Worm (Caenorhabditis elegans) whole organism, young adult: ENCODE measurements around the gene K03H1.7.

Source experiments
- B0261.1 ChIP-seq: sonication (generic microtip); optimal IDR thresholded peaks from 2 replicates; lab custom pipeline; 2016; ENCODE audit warnings: mild to moderate bottlenecking, missing genetic modification characterization, moderate library complexity, missing compliant biosample characterization
- F10E7.11 ChIP-seq: sonication (generic microtip); optimal IDR thresholded peaks from 2 replicates; lab custom pipeline; 2017; ENCODE audit warnings: mild to moderate bottlenecking, missing genetic modification characterization, moderate library complexity, missing compliant biosample characterization
- F22D6.2 ChIP-seq: sonication (generic microtip); optimal IDR thresholded peaks from 2 replicates; lab custom pipeline; 2016; ENCODE audit warnings: mild to moderate bottlenecking, missing genetic modification characterization, missing compliant biosample characterization
- F57C9.4 ChIP-seq: sonication (generic microtip); optimal IDR thresholded peaks from 2 replicates; lab custom pipeline; 2017; ENCODE audit warnings: mild to moderate bottlenecking, missing genetic modification characterization, missing compliant biosample characterization
- T26A5.8 ChIP-seq: sonication (generic microtip); optimal IDR thresholded peaks from 2 replicates; lab custom pipeline; 2016; ENCODE audit warnings: missing genetic modification characterization, missing compliant biosample characterization
- Y56A3A.18 ChIP-seq: fragments of 200-800 bp; sonication (Bioruptor generic); IDR thresholded peaks from 2 replicates; pipeline ENCODE4 v1.3.6; 2022; ENCODE audit warnings: missing genetic modification reagents, missing genetic modification characterization, missing compliant biosample characterization
- Y79H2A.3 ChIP-seq: fragments of 200-800 bp; sonication (Bioruptor generic); conservative IDR thresholded peaks from 2 replicates; pipeline ENCODE4 v1.3.6; 2022; ENCODE audit warnings: missing genetic modification reagents, missing genetic modification characterization, missing compliant biosample characterization
- aptf-2 ChIP-seq: fragments of 200-800 bp; sonication (Bioruptor generic); conservative IDR thresholded peaks from 2 replicates; pipeline ENCODE4 v1.3.6; 2022; ENCODE audit warnings: missing genetic modification reagents, missing genetic modification characterization, missing compliant biosample characterization
- atf-7 ChIP-seq: sonication (generic microtip); optimal IDR thresholded peaks from 2 replicates; lab custom pipeline; 2017; ENCODE audit warnings: mild to moderate bottlenecking, missing genetic modification characterization, missing compliant biosample characterization
- attf-5 ChIP-seq: fragments of 200-800 bp; sonication (Bioruptor generic); optimal IDR thresholded peaks from 2 replicates; lab custom pipeline; 2018; ENCODE audit warnings: mild to moderate bottlenecking, missing genetic modification characterization, missing compliant biosample characterization
- attf-6 ChIP-seq: fragments of 200-800 bp; sonication (Bioruptor generic); IDR thresholded peaks from 2 replicates; pipeline ENCODE4 v1.3.6; 2022; ENCODE audit warnings: missing genetic modification reagents, missing genetic modification characterization, missing compliant biosample characterization
- bed-2 ChIP-seq: fragments of 200-800 bp; sonication (Bioruptor generic); IDR thresholded peaks from 2 replicates; pipeline ENCODE4 v1.3.6; 2022; ENCODE audit warnings: missing genetic modification reagents, missing genetic modification characterization, missing compliant biosample characterization
- cebp-1 ChIP-seq, 2 experiments: fragments of 200-800 bp in 1 of 2; sonication (Bioruptor generic) in 1 of 2; sonication (generic microtip) in 1 of 2; IDR thresholded peaks in 1 of 2; optimal IDR thresholded peaks in 1 of 2; 2 replicates each; pipeline versions ENCODE4 v1.3.6 to Lab custom; 2017 to 2022; ENCODE audit warnings: missing compliant biosample characterization in 2 of 2, missing genetic modification characterization in 2 of 2, mild to moderate bottlenecking in 1 of 2, missing genetic modification reagents in 1 of 2, moderate library complexity in 1 of 2
- cebp-2 ChIP-seq: fragments of 200-800 bp; sonication (Bioruptor generic); IDR thresholded peaks from 2 replicates; pipeline ENCODE4 v1.3.6; 2022; ENCODE audit warnings: missing genetic modification characterization, missing compliant biosample characterization
- ceh-91 ChIP-seq: fragments of 200-800 bp; sonication (Bioruptor generic); IDR thresholded peaks from 2 replicates; pipeline ENCODE4 v1.3.6; 2022; ENCODE audit warnings: missing genetic modification reagents, missing genetic modification characterization, missing compliant biosample characterization
- die-1 ChIP-seq: sonication (generic microtip); optimal IDR thresholded peaks from 2 replicates; lab custom pipeline; 2016; ENCODE audit warnings: missing genotype, mild to moderate bottlenecking, missing genetic modification characterization, missing compliant biosample characterization
- dpff-1 ChIP-seq: sonication (generic microtip); optimal IDR thresholded peaks from 2 replicates; lab custom pipeline; 2017; ENCODE audit warnings: mild to moderate bottlenecking, missing genetic modification characterization, missing compliant biosample characterization
- dpl-1 ChIP-seq: fragments of 150-350 bp; optimal IDR thresholded peaks from 2 replicates; lab custom pipeline; 2014; ENCODE audit warnings: missing biosample characterization, missing genetic modification reagents, missing genetic modification characterization
- egl-18 ChIP-seq: fragments of 200-800 bp; sonication (Bioruptor generic); IDR thresholded peaks from 2 replicates; pipeline ENCODE4 v1.3.6; 2022; ENCODE audit warnings: missing genetic modification reagents, missing genetic modification characterization, missing compliant biosample characterization
- egrh-3 ChIP-seq: fragments of 200-800 bp; sonication (Bioruptor generic); IDR thresholded peaks from 2 replicates; pipeline ENCODE4 v1.3.6; 2022; ENCODE audit warnings: missing genetic modification reagents, missing genetic modification characterization, missing compliant biosample characterization
- ets-4 ChIP-seq: fragments of 200-800 bp; sonication (Bioruptor generic); optimal IDR thresholded peaks from 2 replicates; lab custom pipeline; 2018; ENCODE audit warnings: mild to moderate bottlenecking, missing genetic modification characterization, missing compliant biosample characterization
- hmg-1.2 ChIP-seq: fragments of 200-800 bp; sonication (Bioruptor generic); IDR thresholded peaks from 2 replicates; pipeline ENCODE4 v1.3.6; 2022; ENCODE audit warnings: missing genetic modification reagents, missing genetic modification characterization, missing compliant biosample characterization
- let-526 ChIP-seq: fragments of 200-800 bp; sonication (Bioruptor generic); IDR thresholded peaks from 2 replicates; pipeline ENCODE4 v1.3.6; 2022; ENCODE audit warnings: missing genetic modification reagents, missing genetic modification characterization, missing compliant biosample characterization
- let-607 ChIP-seq, 2 experiments: fragments of 200-800 bp in 1 of 2; sonication (Bioruptor generic) in 1 of 2; sonication (generic microtip) in 1 of 2; optimal IDR thresholded peaks; 2 replicates each; lab custom pipeline; 2016 to 2018; ENCODE audit warnings: mild to moderate bottlenecking in 2 of 2, missing compliant biosample characterization in 2 of 2, missing genetic modification characterization in 2 of 2, moderate library complexity in 2 of 2, missing genotype in 1 of 2
- lin-35 ChIP-seq, 3 experiments: fragments of 150-350 bp in 2 of 3; sonication (generic microtip) in 1 of 3; optimal IDR thresholded peaks; 2 replicates each; lab custom pipeline; 2014 to 2018; ENCODE audit warnings: missing biosample characterization in 3 of 3, missing genetic modification characterization in 3 of 3, missing genetic modification reagents in 3 of 3
- lsy-27 ChIP-seq: sonication (generic microtip); optimal IDR thresholded peaks from 2 replicates; lab custom pipeline; 2017; ENCODE audit warnings: missing genetic modification characterization, mild to moderate bottlenecking, missing compliant biosample characterization, antibody characterized with exemption, missing genotype, borderline replicate concordance; ENCODE audit not compliant: insufficient read depth
- mcd-1 ChIP-seq: fragments of 200-800 bp; sonication (Bioruptor generic); IDR thresholded peaks from 2 replicates; pipeline ENCODE4 v1.3.6; 2022; ENCODE audit warnings: missing genetic modification reagents, missing genetic modification characterization, missing compliant biosample characterization
- nfyb-1 ChIP-seq: fragments of 200-800 bp; sonication (Bioruptor generic); IDR thresholded peaks from 2 replicates; pipeline ENCODE4 v1.3.6; 2022; ENCODE audit warnings: missing genetic modification reagents, missing genetic modification characterization, missing compliant biosample characterization
- nhr-80 ChIP-seq: sonication (generic microtip); optimal IDR thresholded peaks from 2 replicates; lab custom pipeline; 2016; ENCODE audit warnings: missing genetic modification characterization, missing compliant biosample characterization
- nhr-90 ChIP-seq: sonication (generic microtip); optimal IDR thresholded peaks from 2 replicates; lab custom pipeline; 2016; ENCODE audit warnings: missing genotype, mild to moderate bottlenecking, missing genetic modification characterization, missing compliant biosample characterization
- pbrm-1 ChIP-seq: fragments of 200-800 bp; sonication (Bioruptor generic); IDR thresholded peaks from 2 replicates; pipeline ENCODE4 v1.3.6; 2022; ENCODE audit warnings: missing genetic modification reagents, missing genetic modification characterization, missing compliant biosample characterization
- repo-1 ChIP-seq: sonication (generic microtip); optimal IDR thresholded peaks from 2 replicates; lab custom pipeline; 2017; ENCODE audit warnings: mild to moderate bottlenecking, missing genetic modification characterization, missing compliant biosample characterization
- rpc-1 ChIP-seq, 2 experiments: fragments of 150-350 bp in 1 of 2; sonication (generic microtip) in 1 of 2; optimal IDR thresholded peaks; 2 replicates each; lab custom pipeline; 2014 to 2018; ENCODE audit warnings: missing biosample characterization in 1 of 2, missing genetic modification characterization in 1 of 2, missing genetic modification reagents in 1 of 2, missing genotype in 1 of 2
- sea-2 ChIP-seq: fragments of 200-800 bp; sonication (Bioruptor generic); IDR thresholded peaks from 2 replicates; pipeline ENCODE4 v1.3.6; 2022; ENCODE audit warnings: missing genetic modification characterization, missing compliant biosample characterization
- snpc-4 ChIP-seq, 5 experiments: fragments of 150-350 bp in 1 of 5; sonication (generic microtip) in 4 of 5; optimal IDR thresholded peaks; 2 replicates each; lab custom pipeline; 2014 to 2018; ENCODE audit warnings: missing genetic modification characterization in 5 of 5, missing biosample characterization in 3 of 5, antibody characterized with exemption in 2 of 5, mild to moderate bottlenecking in 2 of 5, missing compliant biosample characterization in 2 of 5, missing genotype in 2 of 5, moderate library complexity in 2 of 5, missing genetic modification reagents in 1 of 5
- tlf-1 ChIP-seq: fragments of 200-800 bp; sonication (Bioruptor generic); optimal IDR thresholded peaks from 2 replicates; lab custom pipeline; 2018; ENCODE audit warnings: mild to moderate bottlenecking, missing genetic modification characterization, missing compliant biosample characterization
- unc-62 ChIP-seq: fragments of 150-350 bp; optimal IDR thresholded peaks from 2 replicates; lab custom pipeline; 2014; ENCODE audit warnings: missing biosample characterization, missing genetic modification reagents, missing genetic modification characterization
- zim-3 ChIP-seq: sonication (generic microtip); optimal IDR thresholded peaks from 2 replicates; lab custom pipeline; 2017; ENCODE audit warnings: mild to moderate bottlenecking, missing genetic modification characterization, moderate library complexity, missing compliant biosample characterization
- ztf-22 ChIP-seq: fragments of 200-800 bp; sonication (Bioruptor generic); optimal IDR thresholded peaks from 2 replicates; lab custom pipeline; 2018; ENCODE audit warnings: mild to moderate bottlenecking, missing genetic modification characterization, moderate library complexity, missing compliant biosample characterization
- ztf-26 ChIP-seq: sonication (generic microtip); optimal IDR thresholded peaks from 2 replicates; lab custom pipeline; 2017; ENCODE audit warnings: missing genetic modification characterization, missing compliant biosample characterization

Gene K03H1.7

ce11 chrIII:9951864-9952263 is 4.7 kb downstream of the K03H1.7 start, which contains the start of gene K03H1.11:
TSS of gene K03H1.11 (minus strand) at chrIII:9951964.
- TF ChIP-seq dpff-1 (no peak), let-526 (GFP tag; lab: Robert Waterston, UW) (no peak), let-607 (tag; optimal IDR thresholded peaks at IDR 0.05; lab: Kevin White, UChicago) (no peak), Y56A3A.18 (GFP tag; lab: Robert Waterston, UW) (no peak), rpc-1 (optimal IDR thresholded peaks at IDR 0.05; lab: Kevin White, UChicago) (no peak), rpc-1 (tag; optimal IDR thresholded peaks at IDR 0.05; lab: Kevin White, UChicago) (no peak), lin-35 (GFP tag; optimal IDR thresholded peaks at IDR 0.05; lab: Kevin White, UChicago) (no peak), zim-3 (tag; lab: Kevin White, UChicago) (no peak), repo-1 (tag; lab: Kevin White, UChicago) (no peak)

- peak; percentile 63; the same call in 1 of the 2 replicates for TF ChIP-seq hmg-1.2 (GFP tag; lab: Robert Waterston, UW)
- TF ChIP-seq B0261.1 (tag; lab: Kevin White, UChicago) = no peak
Observed at ce11 chrIII:9956123-9956522, 8.9 kb downstream of the K03H1.7 start, which contains the start of gene mog-1. TSS of gene mog-1 (minus strand) at chrIII:9956215.

ce11 chrIII:9956665-9957401 is 9.6 kb downstream of the K03H1.7 start, which contains the start of gene alx-1:
TSS of gene alx-1 (plus strand) at chrIII:9957351.
- TF ChIP-seq nhr-80 (tag; lab: Kevin White, UChicago) = peak; percentile 54
- no peak for TF ChIP-seq sea-2
- no peak for TF ChIP-seq F57C9.4 (tag; lab: Kevin White, UChicago)
- TF ChIP-seq attf-5 (GFP tag; lab: Kevin White, UChicago) = peak; percentile 84
- no peak for TF ChIP-seq Y56A3A.18 (GFP tag; lab: Robert Waterston, UW)
- peak; percentile 6 for TF ChIP-seq unc-62 (GFP tag; lab: Kevin White, UChicago)
- TF ChIP-seq cebp-2 (GFP tag; lab: Robert Waterston, UW) = no peak
- TF ChIP-seq nhr-90 (tag; lab: Kevin White, UChicago) = no peak
- TF ChIP-seq cebp-1 (GFP tag; IDR thresholded peaks at IDR 0.05; lab: Robert Waterston, UW) = peak; percentile 97
- TF ChIP-seq cebp-1 (tag; optimal IDR thresholded peaks at IDR 0.05; lab: Kevin White, UChicago) = peak; percentile 99
- TF ChIP-seq ets-4 (GFP tag; lab: Kevin White, UChicago) = no peak
- TF ChIP-seq snpc-4 (GFP tag; optimal IDR thresholded peaks at IDR 0.05; lab: Kevin White, UChicago) = no peak
- peak in 1 of 4 experiments; percentile 9 for TF ChIP-seq snpc-4 (tag; optimal IDR thresholded peaks at IDR 0.05; lab: Kevin White, UChicago)
- TF ChIP-seq lsy-27 (tag; lab: Kevin White, UChicago) = no peak
- no peak for TF ChIP-seq egrh-3 (GFP tag; lab: Robert Waterston, UW)
- no peak for TF ChIP-seq dpl-1 (GFP tag; lab: Kevin White, UChicago)
- no peak for TF ChIP-seq die-1 (tag; lab: Kevin White, UChicago)

ce11 chrIII:9963447-9963846 is 16.2 kb downstream of the K03H1.7 start:
- TF ChIP-seq atf-7 (tag; lab: Kevin White, UChicago) (peak; percentile 73), bed-2 (no peak), T26A5.8 (no peak), nfyb-1 (GFP tag; lab: Robert Waterston, UW) (0 out of 2 replicates have a peak, but pooled peaks have one; percentile 14)

- TF ChIP-seq ztf-22 (GFP tag; lab: Kevin White, UChicago) = no peak
- no peak for TF ChIP-seq F22D6.2 (tag; lab: Kevin White, UChicago)
- TF ChIP-seq ceh-91 (GFP tag; lab: Robert Waterston, UW) = no peak
- TF ChIP-seq egl-18 (GFP tag; lab: Robert Waterston, UW) = no peak
- TF ChIP-seq attf-6 (GFP tag; lab: Robert Waterston, UW) = no peak
- no peak for TF ChIP-seq aptf-2 (GFP tag; lab: Robert Waterston, UW)
- TF ChIP-seq ztf-26 (tag; lab: Kevin White, UChicago) = no peak
- no peak for TF ChIP-seq Y79H2A.3 (GFP tag; lab: Robert Waterston, UW)
- no peak for TF ChIP-seq F10E7.11 (tag; lab: Kevin White, UChicago)
- no peak for TF ChIP-seq tlf-1 (GFP tag; lab: Kevin White, UChicago)
- no peak for TF ChIP-seq mcd-1 (GFP tag; lab: Robert Waterston, UW)
- TF ChIP-seq pbrm-1 (GFP tag; lab: Robert Waterston, UW) = no peak
- TF ChIP-seq let-607 (tag; optimal IDR thresholded peaks at IDR 0.05; lab: Kevin White, UChicago) = no peak
- TF ChIP-seq, all 124 proteins: peak for 0
Observed at ce11 chrIII:9964416-9964815, 17.2 kb downstream of the K03H1.7 start.
